Fruit fly (Drosophila melanogaster): ENCODE results near the gene CG17272.
A peak's percentile ranks its signal among the peaks of the same experiment; 100 is the strongest.

Gene CG17272

DNA sequence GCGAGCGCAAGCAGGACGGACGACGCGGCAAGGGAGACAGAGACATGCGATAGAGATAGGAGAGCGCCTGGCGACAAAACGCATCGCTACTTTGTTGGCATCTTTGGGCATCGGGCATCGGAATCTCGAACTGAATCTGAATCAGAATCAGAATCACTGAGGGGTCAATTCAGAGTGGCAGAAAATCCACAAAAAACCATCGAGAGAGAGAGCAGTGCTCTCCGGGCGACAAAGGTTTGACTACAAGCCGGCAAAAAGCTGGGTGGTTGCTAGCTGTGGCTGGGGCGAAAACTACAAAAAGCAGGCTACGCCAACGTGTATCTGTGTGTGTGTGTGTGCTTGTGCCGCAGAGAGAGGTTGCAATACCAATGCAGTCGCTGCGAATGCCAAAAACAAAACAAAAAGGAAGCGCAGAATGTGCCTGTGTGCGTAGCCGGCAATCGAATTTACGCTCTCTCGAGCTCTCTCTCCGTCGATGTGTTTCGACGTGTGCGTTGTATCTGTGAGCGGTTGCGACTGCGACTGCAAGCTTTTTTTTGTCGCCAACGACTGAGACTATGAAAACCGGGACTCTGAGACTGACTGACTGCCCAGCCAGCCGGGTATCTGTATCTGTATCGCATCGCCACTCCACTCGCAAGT, 45.6 kb downstream of the CG17272 start:
- no peak for TF ChIP-seq CG4854 (GFP tag; optimal IDR thresholded peaks at IDR 0.05)
- no peak for TF ChIP-seq prd (optimal IDR thresholded peaks at IDR 0.05)
- TF ChIP-seq prd (GFP tag; IDR thresholded peaks at IDR 0.05): no peak
- TF ChIP-seq bsh (GFP tag; optimal IDR thresholded peaks at IDR 0.05): peak in 1 of 2 experiments; percentile 91
- no peak for TF ChIP-seq gem (tag; optimal IDR thresholded peaks at IDR 0.05)
- TF ChIP-seq NC2α (GFP tag; optimal IDR thresholded peaks at IDR 0.05): no peak
- no peak for TF ChIP-seq sc (optimal IDR thresholded peaks at IDR 0.05)
- TF ChIP-seq sc (GFP tag; optimal IDR thresholded peaks at IDR 0.05): no peak
- TF ChIP-seq CG8089 (GFP tag; optimal IDR thresholded peaks at IDR 0.05): no peak
- TF ChIP-seq sisA (GFP tag; IDR thresholded peaks at IDR 0.05): no peak
- no peak for TF ChIP-seq CG13775 (GFP tag; optimal IDR thresholded peaks at IDR 0.05)
- no peak for TF ChIP-seq CG8924 (tag; optimal IDR thresholded peaks at IDR 0.05)
- no peak for TF ChIP-seq chm (GFP tag; IDR thresholded peaks at IDR 0.05)
- peak; percentile 98 for TF ChIP-seq nom (GFP tag; optimal IDR thresholded peaks at IDR 0.05)
- no peak for TF ChIP-seq CG1832 (GFP tag; optimal IDR thresholded peaks at IDR 0.05)
- TF ChIP-seq CG12299 (tag; optimal IDR thresholded peaks at IDR 0.05): no peak
- no peak for TF ChIP-seq CG18262 (tag; optimal IDR thresholded peaks at IDR 0.05)
- no peak for TF ChIP-seq peb (GFP tag; IDR thresholded peaks at IDR 0.05)
- no peak for TF ChIP-seq CG15269 (tag; optimal IDR thresholded peaks at IDR 0.05)
- no peak for TF ChIP-seq Mes4 (GFP tag; optimal IDR thresholded peaks at IDR 0.05)
- peak; percentile 41 for TF ChIP-seq Ets65A (GFP tag)
- no peak for TF ChIP-seq CG1647 (GFP tag; optimal IDR thresholded peaks at IDR 0.05)
- TF ChIP-seq corto (GFP tag; optimal IDR thresholded peaks at IDR 0.05): peak; percentile 98
- no peak for TF ChIP-seq Max (GFP tag; optimal IDR thresholded peaks at IDR 0.05)
- no peak for TF ChIP-seq CG14710 (tag; optimal IDR thresholded peaks at IDR 0.05)
- no peak for TF ChIP-seq CG3163 (GFP tag; optimal IDR thresholded peaks at IDR 0.05)
- no peak for TF ChIP-seq pnt (GFP tag; optimal IDR thresholded peaks at IDR 0.05)
- no peak for TF ChIP-seq Hmr (GFP tag; optimal IDR thresholded peaks at IDR 0.05)
- TF ChIP-seq Drgx (GFP tag; IDR thresholded peaks at IDR 0.05): peak; percentile 99
- no peak for TF ChIP-seq toy (GFP tag; IDR thresholded peaks at IDR 0.05)
- peak; percentile 97 for TF ChIP-seq lbe (GFP tag; optimal IDR thresholded peaks at IDR 0.05)
- TF ChIP-seq CG10565 (GFP tag; optimal IDR thresholded peaks at IDR 0.05): no peak
- no peak for TF ChIP-seq fd102C (GFP tag; optimal IDR thresholded peaks at IDR 0.05)
- no peak for TF ChIP-seq Oli (tag; optimal IDR thresholded peaks at IDR 0.05)
- TF ChIP-seq dysf (GFP tag; IDR thresholded peaks at IDR 0.05): no peak
- no peak for TF ChIP-seq chinmo (GFP tag; IDR thresholded peaks at IDR 0.05; ENCODE audit: partially characterized antibody)
- peak; percentile 83 for TF ChIP-seq nerfin-1 (tag; optimal IDR thresholded peaks at IDR 0.05)
- TF ChIP-seq CG17568 (GFP tag; optimal IDR thresholded peaks at IDR 0.05): no peak
- no peak for TF ChIP-seq CG10979 (tag; optimal IDR thresholded peaks at IDR 0.05)
- TF ChIP-seq YL-1 (GFP tag; optimal IDR thresholded peaks at IDR 0.05): no peak
- TF ChIP-seq CG2116 (GFP tag; optimal IDR thresholded peaks at IDR 0.05): no peak
- TF ChIP-seq CG7786 (GFP tag; optimal IDR thresholded peaks at IDR 0.05): no peak
- no peak for TF ChIP-seq grau (tag; optimal IDR thresholded peaks at IDR 0.05)
- no peak for TF ChIP-seq jumu (GFP tag; optimal IDR thresholded peaks at IDR 0.05)
- peak; percentile 41 for TF ChIP-seq cg (GFP tag; optimal IDR thresholded peaks at IDR 0.05)
- peak; percentile 3 to 29 for TF ChIP-seq Trl (optimal IDR thresholded peaks at IDR 0.05)
- TF ChIP-seq Trl (GFP tag; optimal IDR thresholded peaks at IDR 0.05): no peak
- TF ChIP-seq sima (GFP tag; optimal IDR thresholded peaks at IDR 0.05): no peak
- TF ChIP-seq CG11560 (tag; IDR thresholded peaks at IDR 0.05): no peak
- TF ChIP-seq Vsx1 (GFP tag; optimal IDR thresholded peaks at IDR 0.05): no peak
- no peak for TF ChIP-seq Antp (GFP tag; optimal IDR thresholded peaks at IDR 0.05)
- no peak for TF ChIP-seq CG3065 (GFP tag; optimal IDR thresholded peaks at IDR 0.05)
